Worm (Caenorhabditis elegans) whole organism, L4 larva: Measurements from ENCODE around the gene repo-1.
A peak's percentile ranks its signal among the peaks of the same experiment; 100 is the strongest.

ENCODE experiments used
- D1046.2 ChIP-seq: fragments of 200-800 bp; sonication (Bioruptor generic); IDR thresholded peaks from 2 replicates; pipeline ENCODE4 v1.3.6; 2022; ENCODE audit warnings: missing genetic modification characterization, missing compliant biosample characterization
- F26F4.8 ChIP-seq: fragments of 200-800 bp; sonication (Bioruptor generic); conservative IDR thresholded peaks from 2 replicates; pipeline ENCODE4 v1.3.6; 2022; ENCODE audit warnings: missing genetic modification characterization, missing compliant biosample characterization
- F37D6.2 ChIP-seq: sonication (generic microtip); optimal IDR thresholded peaks from 2 replicates; lab custom pipeline; 2016; ENCODE audit warnings: mild to moderate bottlenecking, missing genetic modification characterization, missing compliant biosample characterization
- T20F7.1 ChIP-seq: fragments of 200-800 bp; sonication (Bioruptor generic); optimal IDR thresholded peaks from 2 replicates; lab custom pipeline; 2018; ENCODE audit warnings: mild to moderate bottlenecking, missing genetic modification characterization, missing compliant biosample characterization
- Y48G9A.11 ChIP-seq: fragments of 200-800 bp; sonication (Bioruptor generic); IDR thresholded peaks from 2 replicates; pipeline ENCODE4 v1.3.6; 2022; ENCODE audit warnings: missing genetic modification reagents, missing genetic modification characterization, missing compliant biosample characterization
- ZK337.2 ChIP-seq: fragments of 200-800 bp; sonication (Bioruptor generic); IDR thresholded peaks from 2 replicates; pipeline ENCODE4 v1.3.6; 2022; ENCODE audit warnings: missing genetic modification reagents, missing genetic modification characterization, missing compliant biosample characterization
- ZK546.5 ChIP-seq, 2 experiments: sonication (generic microtip); optimal IDR thresholded peaks; 2 replicates each; lab custom pipeline; 2017; ENCODE audit warnings: missing biosample characterization in 2 of 2, missing genetic modification characterization in 2 of 2
- aha-1 ChIP-seq: fragments of 150-350 bp; peaks from one replicate; lab custom pipeline; 2014; ENCODE audit warnings: missing biosample characterization, missing genetic modification characterization
- ama-1 ChIP-seq: fragments of 150-350 bp; optimal IDR thresholded peaks from 2 replicates; lab custom pipeline; 2014; ENCODE audit warnings: inconsistent platforms, mixed read lengths
- attf-4 ChIP-seq: sonication (generic microtip); optimal IDR thresholded peaks from 3 replicates; lab custom pipeline; 2017; ENCODE audit warnings: missing biosample characterization, missing genetic modification characterization
- ceh-20 ChIP-seq: fragments of 200-800 bp; sonication (Bioruptor generic); IDR thresholded peaks from 2 replicates; pipeline ENCODE4 v1.3.6; 2022; ENCODE audit warnings: missing genetic modification reagents, missing genetic modification characterization, missing compliant biosample characterization
- ceh-82 ChIP-seq: sonication (generic microtip); optimal IDR thresholded peaks from 2 replicates; lab custom pipeline; 2017; ENCODE audit warnings: missing biosample characterization, missing genetic modification characterization
- ctbp-1 ChIP-seq: fragments of 200-800 bp; sonication (Bioruptor generic); IDR thresholded peaks from 2 replicates; pipeline ENCODE4 v1.3.6; 2022; ENCODE audit warnings: missing genetic modification reagents, missing genetic modification characterization, missing compliant biosample characterization
- daf-16 ChIP-seq, 3 experiments: sonication (generic microtip); optimal IDR thresholded peaks; 2 replicates each; lab custom pipeline; 2016 to 2017; ENCODE audit warnings: missing genetic modification characterization in 3 of 3, missing genetic modification reagents in 3 of 3, mild to moderate bottlenecking in 2 of 3, missing compliant biosample characterization in 2 of 3, missing biosample characterization in 1 of 3, moderate library complexity in 1 of 3
- dmd-6 ChIP-seq: fragments of 200-800 bp; sonication (Bioruptor generic); IDR thresholded peaks from 2 replicates; pipeline ENCODE4 v1.3.6; 2022; ENCODE audit warnings: missing genetic modification reagents, missing genetic modification characterization, missing compliant biosample characterization
- dpl-1 ChIP-seq: fragments of 150-350 bp; optimal IDR thresholded peaks from 2 replicates; lab custom pipeline; 2014; ENCODE audit warnings: missing biosample characterization, missing genetic modification reagents, missing genetic modification characterization
- dve-1 ChIP-seq: sonication (generic microtip); optimal IDR thresholded peaks from 2 replicates; lab custom pipeline; 2017; ENCODE audit warnings: antibody characterized with exemption, mild to moderate bottlenecking, missing genetic modification characterization, missing compliant biosample characterization; ENCODE audit not compliant: insufficient read depth
- egl-27 ChIP-seq: sonication (generic microtip); optimal IDR thresholded peaks from 3 replicates; lab custom pipeline; 2017; ENCODE audit warnings: missing biosample characterization, missing genetic modification reagents, missing genetic modification characterization
- hif-1 ChIP-seq, 2 experiments: sonication (generic microtip); optimal IDR thresholded peaks; 2 replicates each; lab custom pipeline; 2016 to 2017; ENCODE audit warnings: missing compliant biosample characterization in 2 of 2, missing genetic modification characterization in 2 of 2, missing genetic modification reagents in 2 of 2, missing genotype in 2 of 2, mild to moderate bottlenecking in 1 of 2
- hlh-11 ChIP-seq: fragments of 200-800 bp; sonication (Bioruptor generic); optimal IDR thresholded peaks from 2 replicates; lab custom pipeline; 2018; ENCODE audit warnings: mild to moderate bottlenecking, missing genetic modification characterization, missing compliant biosample characterization
- hlh-30 ChIP-seq: sonication (generic microtip); optimal IDR thresholded peaks from 2 replicates; lab custom pipeline; 2017; ENCODE audit warnings: antibody characterized with exemption, mild to moderate bottlenecking, missing genetic modification characterization, missing compliant biosample characterization; ENCODE audit not compliant: insufficient read depth
- jun-1 ChIP-seq: fragments of 150-350 bp; optimal IDR thresholded peaks from 2 replicates; lab custom pipeline; 2014; ENCODE audit warnings: missing biosample characterization, missing genetic modification reagents, missing genetic modification characterization
- lim-7 ChIP-seq: fragments of 200-800 bp; sonication (Bioruptor generic); IDR thresholded peaks from 2 replicates; pipeline ENCODE4 v1.3.6; 2022; ENCODE audit warnings: missing genetic modification characterization, missing compliant biosample characterization
- lin-38 ChIP-seq: fragments of 200-800 bp; sonication (Bioruptor generic); IDR thresholded peaks from 2 replicates; pipeline ENCODE4 v1.3.6; 2022; ENCODE audit warnings: missing genetic modification reagents, missing genetic modification characterization, missing compliant biosample characterization
- lir-3 ChIP-seq: sonication (generic microtip); optimal IDR thresholded peaks from 2 replicates; lab custom pipeline; 2016; ENCODE audit warnings: mild to moderate bottlenecking, missing genetic modification characterization, missing compliant biosample characterization
- lsy-2 ChIP-seq, 2 experiments: fragments of 150-350 bp in 1 of 2; sonication (generic microtip) in 1 of 2; optimal IDR thresholded peaks; 2 replicates each; lab custom pipeline; 2014 to 2017; ENCODE audit warnings: missing biosample characterization in 2 of 2, missing genetic modification characterization in 2 of 2
- mdl-1 ChIP-seq, 2 experiments: fragments of 150-350 bp in 1 of 2; sonication (generic microtip) in 1 of 2; optimal IDR thresholded peaks; 2 replicates each; lab custom pipeline; 2014 to 2017; ENCODE audit warnings: missing biosample characterization in 2 of 2, missing genetic modification characterization in 2 of 2
- mep-1 ChIP-seq: fragments of 150-350 bp; sonication (generic microtip); optimal IDR thresholded peaks from 3 replicates; lab custom pipeline; 2014; ENCODE audit warnings: missing biosample characterization, missing genetic modification characterization
- mes-2 ChIP-seq: sonication (generic microtip); optimal IDR thresholded peaks from 2 replicates; lab custom pipeline; 2016; ENCODE audit warnings: missing genotype, mild to moderate bottlenecking, missing genetic modification characterization, missing compliant biosample characterization; ENCODE audit not compliant: poor library complexity, severe bottlenecking
- mxl-3 ChIP-seq: fragments of 200-800 bp; sonication (Bioruptor generic); optimal IDR thresholded peaks from 2 replicates; lab custom pipeline; 2018; ENCODE audit warnings: mild to moderate bottlenecking, missing genetic modification characterization, missing compliant biosample characterization
- nhr-10 ChIP-seq: fragments of 150-350 bp; optimal IDR thresholded peaks from 2 replicates; lab custom pipeline; 2014; ENCODE audit warnings: missing biosample characterization, missing genetic modification characterization
- nhr-111 ChIP-seq: fragments of 200-800 bp; sonication (Bioruptor generic); optimal IDR thresholded peaks from 2 replicates; lab custom pipeline; 2018; ENCODE audit warnings: mild to moderate bottlenecking, missing genetic modification characterization, missing compliant biosample characterization
- nhr-48 ChIP-seq: sonication (generic microtip); optimal IDR thresholded peaks from 2 replicates; lab custom pipeline; 2016; ENCODE audit warnings: mild to moderate bottlenecking, missing genetic modification characterization, missing compliant biosample characterization
- nhr-6 ChIP-seq: fragments of 150-350 bp; optimal IDR thresholded peaks from 2 replicates; lab custom pipeline; 2014; ENCODE audit warnings: missing biosample characterization, missing genetic modification characterization
- nhr-76 ChIP-seq: fragments of 150-350 bp; optimal IDR thresholded peaks from 2 replicates; lab custom pipeline; 2014; ENCODE audit warnings: missing biosample characterization, missing genetic modification characterization
- nhr-77 ChIP-seq: fragments of 150-350 bp; optimal IDR thresholded peaks from 2 replicates; lab custom pipeline; 2014; ENCODE audit warnings: missing biosample characterization, missing genetic modification characterization
- php-3 ChIP-seq: fragments of 200-800 bp; sonication (Bioruptor generic); IDR thresholded peaks from 2 replicates; pipeline ENCODE4 v1.3.6; 2022; ENCODE audit warnings: missing genetic modification reagents, missing genetic modification characterization, missing compliant biosample characterization
- rbr-2 ChIP-seq: sonication (generic microtip); optimal IDR thresholded peaks from 2 replicates; lab custom pipeline; 2016; ENCODE audit warnings: missing genotype, missing genetic modification characterization, missing compliant biosample characterization
- saeg-2 ChIP-seq: fragments of 200-800 bp; sonication (Bioruptor generic); IDR thresholded peaks from 2 replicates; pipeline ENCODE4 v1.3.6; 2022; ENCODE audit warnings: missing genetic modification reagents, missing genetic modification characterization, missing compliant biosample characterization
- sdz-12 ChIP-seq: fragments of 200-800 bp; sonication (Bioruptor generic); optimal IDR thresholded peaks from 2 replicates; lab custom pipeline; 2018; ENCODE audit warnings: mild to moderate bottlenecking, missing genetic modification characterization, missing compliant biosample characterization
- tag-97 ChIP-seq: fragments of 200-800 bp; sonication (Bioruptor generic); IDR thresholded peaks from 2 replicates; pipeline ENCODE4 v1.3.6; 2022; ENCODE audit warnings: missing genetic modification characterization, missing compliant biosample characterization
- tra-1 ChIP-seq: fragments of 200-800 bp; sonication (Bioruptor generic); IDR thresholded peaks from 2 replicates; pipeline ENCODE4 v1.3.6; 2022; ENCODE audit warnings: missing genetic modification reagents, missing genetic modification characterization, missing compliant biosample characterization
- unc-62 ChIP-seq, 3 experiments: fragments of 150-350 bp in 1 of 3; sonication (generic microtip); optimal IDR thresholded peaks in 2 of 3; peaks in 1 of 3; 1 replicate in 1 of 3; 2 replicates in 2 of 3; lab custom pipeline; 2014 to 2017; ENCODE audit warnings: missing biosample characterization in 3 of 3, missing genetic modification characterization in 3 of 3, missing genetic modification reagents in 3 of 3, missing genotype in 1 of 3
- zag-1 ChIP-seq: fragments of 150-350 bp; optimal IDR thresholded peaks from 2 replicates; lab custom pipeline; 2014; ENCODE audit warnings: missing biosample characterization, missing genetic modification characterization
- zip-11 ChIP-seq: fragments of 200-800 bp; sonication (Bioruptor generic); IDR thresholded peaks from 2 replicates; pipeline ENCODE4 v1.3.6; 2022; ENCODE audit warnings: missing genetic modification characterization, missing compliant biosample characterization
- ztf-11 ChIP-seq: fragments of 150-350 bp; optimal IDR thresholded peaks from 2 replicates; lab custom pipeline; 2014; ENCODE audit warnings: missing biosample characterization, missing genetic modification characterization

Gene repo-1

ce11 chrIV:12086498-12086897, 2.2 kb downstream of the repo-1 start (continued):
- TF ChIP-seq F37D6.2 (tag; lab: Kevin White, UChicago) (peak; percentile 61), zag-1 (tag; lab: Kevin White, UChicago) (no peak), unc-62 (GFP tag; optimal IDR thresholded peaks at IDR 0.05 in 1 of 2; lab: Kevin White, UChicago) (no peak), unc-62 (tag; optimal IDR thresholded peaks at IDR 0.05; lab: Kevin White, UChicago) (no peak), D1046.2 (GFP tag; lab: Robert Waterston, UW) (peak; percentile 92)

ce11 chrIV:12088898-12089297, 4.6 kb downstream of the repo-1 start:
- TF ChIP-seq T20F7.1 = no peak
- TF ChIP-seq lin-38 (GFP tag; lab: Robert Waterston, UW) = peak; percentile 70
- peak in 1 of 2 experiments; percentile 21 for TF ChIP-seq mdl-1 (tag; optimal IDR thresholded peaks at IDR 0.05; lab: Kevin White, UChicago)
- peak; percentile 20 for TF ChIP-seq dve-1 (tag; lab: Kevin White, UChicago)
- no peak for TF ChIP-seq lim-7 (GFP tag; lab: Robert Waterston, UW)
- TF ChIP-seq rbr-2 (tag; lab: Kevin White, UChicago) = no peak
- TF ChIP-seq nhr-10 (tag; lab: Kevin White, UChicago) = no peak
- TF ChIP-seq ctbp-1 = no peak
- no peak for TF ChIP-seq F26F4.8 (GFP tag; lab: Robert Waterston, UW)
- TF ChIP-seq php-3 = 0 out of 2 replicates have a peak, but pooled peaks have one; percentile 15
- no peak for TF ChIP-seq hlh-30 (tag; lab: Kevin White, UChicago)
- no peak for TF ChIP-seq nhr-111 (GFP tag; lab: Kevin White, UChicago)
- peak; percentile 41 for TF ChIP-seq dpl-1
- no peak for TF ChIP-seq zip-11 (GFP tag; lab: Robert Waterston, UW)
- TF ChIP-seq Y48G9A.11 (GFP tag; lab: Robert Waterston, UW) = 0 out of 2 replicates have a peak, but pooled peaks have one; percentile 21
- TF ChIP-seq hlh-11 = peak; percentile 26
- TF ChIP-seq egl-27 (tag; lab: Kevin White, UChicago) = no peak
- TF ChIP-seq nhr-76 (tag; lab: Kevin White, UChicago) = no peak
- TF ChIP-seq nhr-48 (tag; lab: Kevin White, UChicago) = no peak
- no peak for TF ChIP-seq daf-16 (GFP tag; optimal IDR thresholded peaks at IDR 0.05; lab: Kevin White, UChicago)
- TF ChIP-seq daf-16 (tag; optimal IDR thresholded peaks at IDR 0.05; lab: Kevin White, UChicago) = peak; percentile 17
- peak; percentile 62 for TF ChIP-seq mes-2 (tag; lab: Kevin White, UChicago)
- no peak for TF ChIP-seq tag-97 (GFP tag; lab: Robert Waterston, UW)
- TF ChIP-seq saeg-2 (GFP tag; lab: Robert Waterston, UW) = 0 out of 2 replicates have a peak, but pooled peaks have one; percentile 14
- TF ChIP-seq sdz-12 (GFP tag; lab: Kevin White, UChicago) = no peak
- no peak for TF ChIP-seq jun-1
- TF ChIP-seq ama-1 (lab: Kevin White, UChicago) = peak; percentile 84
- peak; percentile 44 for TF ChIP-seq aha-1
- peak in 1 of 2 experiments; percentile 37 for TF ChIP-seq unc-62 (GFP tag; optimal IDR thresholded peaks at IDR 0.05 in 1 of 2; lab: Kevin White, UChicago)
- TF ChIP-seq unc-62 (tag; optimal IDR thresholded peaks at IDR 0.05; lab: Kevin White, UChicago) = no peak
- no peak for TF ChIP-seq ZK546.5 (tag; optimal IDR thresholded peaks at IDR 0.05; lab: Kevin White, UChicago)
- no peak for TF ChIP-seq ceh-82 (tag; lab: Kevin White, UChicago)
- TF ChIP-seq lsy-2 (tag; optimal IDR thresholded peaks at IDR 0.05; lab: Kevin White, UChicago) = peak in 1 of 2 experiments; percentile 50
- no peak for TF ChIP-seq D1046.2 (GFP tag; lab: Robert Waterston, UW)
- TF ChIP-seq nhr-6 (tag; lab: Kevin White, UChicago) = peak; percentile 16
- no peak for TF ChIP-seq nhr-77
- no peak for TF ChIP-seq lir-3 (tag; lab: Kevin White, UChicago)
- TF ChIP-seq mep-1 (tag; lab: Kevin White, UChicago) = peak; percentile 51
- peak; percentile 49 for TF ChIP-seq mxl-3 (GFP tag; lab: Kevin White, UChicago)
- no peak for TF ChIP-seq ztf-11 (tag; lab: Kevin White, UChicago)
- no peak for TF ChIP-seq tra-1 (GFP tag; lab: Robert Waterston, UW)
- TF ChIP-seq ZK337.2 = no peak
- no peak for TF ChIP-seq attf-4 (tag; lab: Kevin White, UChicago)
- TF ChIP-seq hif-1 (tag; optimal IDR thresholded peaks at IDR 0.05; lab: Kevin White, UChicago) = no peak
- no peak for TF ChIP-seq ceh-20 (GFP tag; lab: Robert Waterston, UW)
- 0 out of 2 replicates have a peak, but pooled peaks have one; percentile 9 for TF ChIP-seq dmd-6 (GFP tag; lab: Robert Waterston, UW)
- TF ChIP-seq, all 104 proteins: peak for 18
